Fruit fly (Drosophila melanogaster) whole organism, prepupa: ENCODE measurements around the gene CG14391.
A peak's percentile ranks its signal among the peaks of the same experiment; 100 is the strongest.

Experiments used
- CG10631 ChIP-seq: fragments of 200-800 bp; sonication (Bioruptor generic); optimal IDR thresholded peaks from 2 replicates; lab custom pipeline; 2016; ENCODE audit warnings: missing biosample characterization, missing genetic modification characterization
- CG31627 ChIP-seq: fragments of 200-800 bp; sonication (Bioruptor generic); optimal IDR thresholded peaks from 3 replicates; lab custom pipeline; 2016; ENCODE audit warnings: missing biosample characterization, missing genetic modification characterization
- CG34406 ChIP-seq: fragments of 200-800 bp; sonication (Bioruptor generic); optimal IDR thresholded peaks from 3 replicates; lab custom pipeline; 2016; ENCODE audit warnings: missing biosample characterization, missing genetic modification characterization
- CG6163 ChIP-seq: fragments of 200-800 bp; sonication (Bioruptor generic); IDR thresholded peaks from 3 replicates; pipeline ENCODE4 v1.3.6; 2022; ENCODE audit warnings: missing biosample characterization, missing genetic modification characterization
- CG7368 ChIP-seq: fragments of 200-800 bp; sonication (Bioruptor generic); optimal IDR thresholded peaks from 3 replicates; lab custom pipeline; 2016; ENCODE audit warnings: missing biosample characterization, missing genetic modification characterization
- CG8319 ChIP-seq: fragments of 200-800 bp; sonication (Bioruptor generic); optimal IDR thresholded peaks from 3 replicates; lab custom pipeline; 2016; ENCODE audit warnings: missing biosample characterization, missing genetic modification characterization
- Eip78C ChIP-seq: fragments of 200-800 bp; sonication (Bioruptor generic); peaks from one replicate; lab custom pipeline; 2016; ENCODE audit warnings: missing biosample characterization, missing genetic modification characterization
- Hr39 ChIP-seq: fragments of 200-800 bp; sonication (Bioruptor generic); optimal IDR thresholded peaks from 2 replicates; lab custom pipeline; 2016; ENCODE audit warnings: missing biosample characterization, missing genetic modification characterization
- Met ChIP-seq: fragments of 200-800 bp; sonication (Bioruptor generic); optimal IDR thresholded peaks from 3 replicates; lab custom pipeline; 2016; ENCODE audit warnings: missing biosample characterization, missing genetic modification characterization
- Sox15 ChIP-seq: fragments of 200-800 bp; sonication (Bioruptor generic); optimal IDR thresholded peaks from 3 replicates; lab custom pipeline; 2016; ENCODE audit warnings: missing biosample characterization, missing genetic modification characterization
- achi ChIP-seq: fragments of 200-800 bp; sonication (Bioruptor generic); optimal IDR thresholded peaks from 3 replicates; lab custom pipeline; 2016; ENCODE audit warnings: missing biosample characterization, missing genetic modification characterization
- cyc ChIP-seq: fragments of 200-800 bp; sonication (Bioruptor generic); optimal IDR thresholded peaks from 3 replicates; lab custom pipeline; 2016; ENCODE audit warnings: missing biosample characterization, missing genetic modification characterization
- esn ChIP-seq: fragments of 200-800 bp; sonication (Bioruptor generic); optimal IDR thresholded peaks from 2 replicates; lab custom pipeline; 2016; ENCODE audit warnings: missing biosample characterization, mild to moderate bottlenecking, missing genetic modification characterization, moderate library complexity
- fd85E ChIP-seq: fragments of 200-800 bp; sonication (Bioruptor generic); optimal IDR thresholded peaks from 3 replicates; lab custom pipeline; 2016; ENCODE audit warnings: missing biosample characterization, missing genetic modification characterization
- fkh ChIP-seq: fragments of 200-800 bp; sonication (Bioruptor generic); optimal IDR thresholded peaks from 3 replicates; lab custom pipeline; 2017; ENCODE audit warnings: missing biosample characterization, mild to moderate bottlenecking, missing genetic modification characterization, moderate library complexity
- lz ChIP-seq: fragments of 200-800 bp; sonication (Bioruptor generic); optimal IDR thresholded peaks from 3 replicates; lab custom pipeline; 2016; ENCODE audit warnings: missing biosample characterization, missing genetic modification characterization
- pdm3 ChIP-seq: fragments of 200-800 bp; sonication (Bioruptor generic); optimal IDR thresholded peaks from 3 replicates; lab custom pipeline; 2016; ENCODE audit warnings: missing biosample characterization, missing genetic modification characterization
- spab ChIP-seq: fragments of 200-800 bp; sonication (Bioruptor generic); optimal IDR thresholded peaks from 2 replicates; lab custom pipeline; 2017; ENCODE audit warnings: missing biosample characterization, mild to moderate bottlenecking, missing genetic modification characterization, missing genetic modification reagents
- ss ChIP-seq, 2 experiments: fragments of 200-800 bp; sonication (Bioruptor generic); optimal IDR thresholded peaks; 2 replicates in 1 of 2; 3 replicates in 1 of 2; lab custom pipeline; 2017 to 2018; ENCODE audit warnings: mild to moderate bottlenecking in 2 of 2, missing biosample characterization in 2 of 2, missing genetic modification characterization in 2 of 2, moderate library complexity in 1 of 2
- svp ChIP-seq: fragments of 200-800 bp; sonication (Bioruptor generic); peaks from one replicate; lab custom pipeline; 2016; ENCODE audit warnings: missing biosample characterization, missing genetic modification characterization
- vri ChIP-seq: fragments of 200-800 bp; sonication (Bioruptor generic); optimal IDR thresholded peaks from 3 replicates; lab custom pipeline; 2016; ENCODE audit warnings: missing biosample characterization, mild to moderate bottlenecking, missing genetic modification characterization

CG14391 gene

DNA sequence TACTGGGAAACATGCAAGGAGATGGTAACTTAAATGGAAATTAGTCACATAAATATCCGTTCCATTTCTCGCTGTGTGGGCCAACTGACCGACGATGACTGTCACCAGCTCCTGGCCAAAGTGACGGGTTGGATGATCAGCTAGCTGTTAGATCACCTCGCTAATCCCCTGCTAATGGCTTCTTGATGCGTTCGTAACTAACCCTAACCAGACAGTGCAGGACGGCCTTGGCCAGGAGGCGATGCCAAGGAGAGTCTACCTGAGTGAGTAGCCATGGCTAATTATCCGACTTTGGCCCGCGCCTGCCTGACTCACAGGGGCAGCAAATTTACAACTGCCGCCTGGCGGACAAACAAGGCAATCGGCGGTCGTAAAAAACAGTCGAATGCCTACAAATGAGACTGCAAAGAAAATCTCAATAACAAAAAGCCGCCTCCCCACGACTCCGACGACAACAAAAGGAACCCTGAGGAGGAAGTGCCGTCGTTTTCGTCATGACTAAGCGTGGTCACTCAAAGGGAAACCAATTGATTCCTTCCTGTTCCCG lies 48.8 kb downstream of the CG14391 start:
- TF ChIP-seq CG10631 (GFP tag; lab: Kevin White, UChicago) (no peak), Eip78C (peak; percentile 33), CG6163 (GFP tag; lab: Robert Waterston, UW) (0 out of 3 replicates have a peak, but pooled peaks have one; percentile 21)
- TF ChIP-seq, all 60 proteins: peak for 2

DNA sequence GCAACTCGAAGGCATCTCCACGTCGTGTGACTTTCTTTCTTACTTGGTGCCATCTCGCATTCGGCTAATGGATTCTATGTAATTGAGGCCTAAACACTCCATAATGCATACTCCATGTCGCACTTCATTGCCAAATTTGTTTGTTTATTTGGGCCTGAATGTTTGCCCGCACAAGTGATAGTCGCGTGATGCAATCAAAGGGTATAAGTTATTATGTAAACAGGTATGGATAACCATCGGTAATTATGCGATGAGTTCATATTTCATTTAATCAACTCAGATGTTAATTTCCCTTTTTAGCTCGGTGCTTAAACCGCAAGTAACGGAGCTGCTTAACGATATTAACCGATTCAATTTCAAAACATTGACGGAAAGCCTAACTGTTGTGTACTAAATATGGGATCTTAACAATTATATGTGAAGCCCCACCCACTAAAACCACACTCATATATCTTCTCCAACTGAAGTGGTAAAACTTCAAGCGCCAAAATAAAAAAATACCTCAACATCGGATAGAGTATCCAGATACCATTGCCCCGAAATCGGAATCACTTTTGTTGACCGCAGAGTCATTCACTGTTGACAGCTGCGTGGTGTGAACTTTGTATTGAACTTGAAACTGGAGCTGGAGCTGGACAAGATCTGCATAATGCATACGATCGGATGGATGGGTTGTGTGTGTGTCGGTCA lies 49.9 kb downstream of the CG14391 start:
- TF ChIP-seq cyc (GFP tag; lab: Kevin White, UChicago) (no peak), achi (GFP tag; lab: Kevin White, UChicago) (peak; percentile 11), Eip78C (peak; percentile 66), ss (GFP tag; optimal IDR thresholded peaks at IDR 0.05; lab: Kevin White, UChicago) (no peak), Sox15 (peak; percentile 9), lz (GFP tag; lab: Kevin White, UChicago) (peak; percentile 22), Hr39 (GFP tag; lab: Kevin White, UChicago) (peak; percentile 17), svp (peak; percentile 66), fd85E (GFP tag; lab: Kevin White, UChicago) (no peak), CG31627 (GFP tag; lab: Kevin White, UChicago) (peak; percentile 15), Met (GFP tag; lab: Kevin White, UChicago) (peak; percentile 20), vri (GFP tag; lab: Kevin White, UChicago) (peak; percentile 40), spab (GFP tag; lab: Kevin White, UChicago) (no peak), pdm3 (GFP tag; lab: Kevin White, UChicago) (peak; percentile 14), CG7368 (GFP tag; lab: Kevin White, UChicago) (peak; percentile 26), esn (GFP tag; lab: Kevin White, UChicago) (peak; percentile 13), CG34406 (GFP tag; lab: Kevin White, UChicago) (peak; percentile 11), fkh (GFP tag; lab: Kevin White, UChicago) (peak; percentile 46), CG8319 (GFP tag; lab: Kevin White, UChicago) (no peak)
